Fruit fly (Drosophila melanogaster) whole organism, embryonic: ENCODE data around the gene CG31515.
A peak's percentile ranks its signal among the peaks of the same experiment; 100 is the strongest.

Experiments
- Bdp1 ChIP-seq: fragments of 200-800 bp; sonication (Bioruptor generic); optimal IDR thresholded peaks from 3 replicates; lab custom pipeline; 2016; ENCODE audit warnings: missing biosample characterization, missing genetic modification characterization
- CG10267 ChIP-seq: fragments of 200-800 bp; sonication (Bioruptor generic); optimal IDR thresholded peaks from 2 replicates; lab custom pipeline; 2018; ENCODE audit warnings: missing biosample characterization, mild to moderate bottlenecking, missing genetic modification characterization, moderate library complexity
- CG11456 ChIP-seq: fragments of 200-800 bp; sonication (Bioruptor generic); IDR thresholded peaks from 3 replicates; pipeline ENCODE4 v1.3.6; 2022; ENCODE audit warnings: missing biosample characterization, missing genetic modification characterization
- CG11723 ChIP-seq: fragments of 200-800 bp; sonication (Bioruptor generic); optimal IDR thresholded peaks from 2 replicates; lab custom pipeline; 2017; ENCODE audit warnings: missing biosample characterization, mild to moderate bottlenecking, missing genetic modification characterization
- CG12155 ChIP-seq: fragments of 200-800 bp; sonication (Bioruptor generic); optimal IDR thresholded peaks from 3 replicates; lab custom pipeline; 2016; ENCODE audit warnings: missing biosample characterization, missing genetic modification characterization
- CG12391 ChIP-seq: fragments of 200-800 bp; sonication (Bioruptor generic); optimal IDR thresholded peaks from 3 replicates; lab custom pipeline; 2018; ENCODE audit warnings: missing biosample characterization, mild to moderate bottlenecking, missing genetic modification characterization, moderate library complexity
- CG12744 ChIP-seq: fragments of 200-800 bp; sonication (Bioruptor generic); optimal IDR thresholded peaks from 2 replicates; lab custom pipeline; 2016; ENCODE audit warnings: missing biosample characterization, missing genetic modification characterization
- CG13296 ChIP-seq: fragments of 200-800 bp; sonication (Bioruptor generic); optimal IDR thresholded peaks from 3 replicates; lab custom pipeline; 2018; ENCODE audit warnings: missing biosample characterization, mild to moderate bottlenecking, missing genetic modification characterization
- CG13894 ChIP-seq: fragments of 200-800 bp; sonication (Bioruptor generic); optimal IDR thresholded peaks from 3 replicates; lab custom pipeline; 2018; ENCODE audit warnings: missing biosample characterization, mild to moderate bottlenecking, missing genetic modification characterization, moderate library complexity
- CG15601 ChIP-seq: fragments of 200-800 bp; sonication (Bioruptor generic); optimal IDR thresholded peaks from 3 replicates; lab custom pipeline; 2019; ENCODE audit warnings: missing biosample characterization, mild to moderate bottlenecking, missing genetic modification characterization, moderate library complexity
- CG1647 ChIP-seq: fragments of 200-800 bp; sonication (Bioruptor generic); optimal IDR thresholded peaks from 3 replicates; lab custom pipeline; 2016; ENCODE audit warnings: missing biosample characterization, missing genetic modification characterization
- CG16813 ChIP-seq: fragments of 200-800 bp; sonication (Bioruptor generic); IDR thresholded peaks from 3 replicates; pipeline ENCODE4 v1.3.6; 2022; ENCODE audit warnings: missing biosample characterization, missing genetic modification characterization; ENCODE audit not compliant: partially characterized antibody
- CG2116 ChIP-seq: fragments of 200-800 bp; sonication (Bioruptor generic); optimal IDR thresholded peaks from 3 replicates; lab custom pipeline; 2018; ENCODE audit warnings: missing biosample characterization, mild to moderate bottlenecking, missing genetic modification characterization
- CG3281 ChIP-seq: fragments of 200-800 bp; sonication (Bioruptor generic); optimal IDR thresholded peaks from 3 replicates; lab custom pipeline; 2017; ENCODE audit warnings: missing biosample characterization, mild to moderate bottlenecking, missing genetic modification characterization
- CG3407 ChIP-seq: fragments of 200-800 bp; sonication (Bioruptor generic); optimal IDR thresholded peaks from 2 replicates; lab custom pipeline; 2018; ENCODE audit warnings: missing biosample characterization, mild to moderate bottlenecking, missing genetic modification characterization
- CG3838 ChIP-seq: fragments of 200-800 bp; sonication (Bioruptor generic); optimal IDR thresholded peaks from 3 replicates; lab custom pipeline; 2016; ENCODE audit warnings: missing biosample characterization, missing genetic modification characterization
- CG43689 ChIP-seq: fragments of 200-800 bp; sonication (Bioruptor generic); IDR thresholded peaks from 2 replicates; pipeline ENCODE4 v1.3.6; 2022; ENCODE audit warnings: missing biosample characterization, missing genetic modification characterization
- CG4820 ChIP-seq: fragments of 200-800 bp; sonication (Bioruptor generic); optimal IDR thresholded peaks from 3 replicates; lab custom pipeline; 2016; ENCODE audit warnings: missing biosample characterization, missing genetic modification characterization
- CG8388 ChIP-seq: fragments of 200-800 bp; sonication (Bioruptor generic); optimal IDR thresholded peaks from 2 replicates; lab custom pipeline; 2019; ENCODE audit warnings: missing biosample characterization, mild to moderate bottlenecking, missing genetic modification characterization, moderate library complexity
- Chrac-16 ChIP-seq: fragments of 200-800 bp; sonication (Bioruptor generic); optimal IDR thresholded peaks from 3 replicates; lab custom pipeline; 2016; ENCODE audit warnings: missing biosample characterization, missing genetic modification characterization
- Doc3 ChIP-seq: fragments of 200-800 bp; sonication (Bioruptor generic); IDR thresholded peaks from 3 replicates; pipeline ENCODE4 v1.3.6; 2022; ENCODE audit warnings: missing biosample characterization, missing genetic modification characterization; ENCODE audit not compliant: partially characterized antibody
- Drgx ChIP-seq: fragments of 200-800 bp; sonication (Bioruptor generic); IDR thresholded peaks from 2 replicates; pipeline ENCODE4 v1.3.6; 2022; ENCODE audit warnings: missing biosample characterization, missing genetic modification characterization
- Eip74EF ChIP-seq, 2 experiments: fragments of 200-800 bp in 1 of 2; fragments of >200 bp in 1 of 2; sonication (Bioruptor generic) in 1 of 2; optimal IDR thresholded peaks; 2 replicates each; lab custom pipeline; 2017 to 2019; ENCODE audit warnings: missing biosample characterization in 2 of 2, missing genetic modification characterization in 2 of 2, mild to moderate bottlenecking in 1 of 2, moderate library complexity in 1 of 2
- Elba2 ChIP-seq: fragments of 200-800 bp; sonication (Bioruptor generic); optimal IDR thresholded peaks from 3 replicates; lab custom pipeline; 2016; ENCODE audit warnings: missing biosample characterization, missing genetic modification characterization
- HHEX ChIP-seq: fragments of 200-800 bp; sonication (Bioruptor generic); optimal IDR thresholded peaks from 3 replicates; lab custom pipeline; 2017; ENCODE audit warnings: missing biosample characterization, mild to moderate bottlenecking, missing genetic modification characterization, missing genetic modification reagents
- NC2β ChIP-seq: fragments of 200-800 bp; sonication (Bioruptor generic); optimal IDR thresholded peaks from 2 replicates; lab custom pipeline; 2016; ENCODE audit warnings: missing biosample characterization, missing genetic modification characterization
- Nf-YB ChIP-seq: fragments of 200-800 bp; sonication (Bioruptor generic); optimal IDR thresholded peaks from 3 replicates; lab custom pipeline; 2019; ENCODE audit warnings: missing biosample characterization, mild to moderate bottlenecking, missing genetic modification characterization, moderate library complexity
- Sox100B ChIP-seq: fragments of 200-800 bp; sonication (Bioruptor generic); optimal IDR thresholded peaks from 3 replicates; lab custom pipeline; 2018; ENCODE audit warnings: missing biosample characterization, mild to moderate bottlenecking, missing genetic modification characterization
- Xbp1 ChIP-seq: fragments of 200-800 bp; sonication (Bioruptor generic); optimal IDR thresholded peaks from 3 replicates; lab custom pipeline; 2016; ENCODE audit warnings: missing biosample characterization, mild to moderate bottlenecking, missing genetic modification characterization
- ash1 ChIP-seq: fragments of 200-800 bp; sonication (Bioruptor generic); optimal IDR thresholded peaks from 2 replicates; lab custom pipeline; 2018; ENCODE audit warnings: missing biosample characterization, mild to moderate bottlenecking, missing genetic modification characterization
- ato ChIP-seq: fragments of 200-800 bp; sonication (Bioruptor generic); IDR thresholded peaks from 2 replicates; pipeline ENCODE4 v1.3.6; 2022; ENCODE audit warnings: missing biosample characterization, missing genetic modification characterization; ENCODE audit not compliant: partially characterized antibody
- cas ChIP-seq: fragments of 200-800 bp; sonication (Bioruptor generic); IDR thresholded peaks from 2 replicates; pipeline ENCODE4 v1.3.6; 2022; ENCODE audit warnings: missing biosample characterization, missing genetic modification characterization
- crp ChIP-seq, 2 experiments: fragments of 200-800 bp; sonication (Bioruptor generic); optimal IDR thresholded peaks; 2 replicates in 1 of 2; 3 replicates in 1 of 2; lab custom pipeline; 2017; ENCODE audit warnings: missing biosample characterization in 2 of 2, missing genetic modification characterization in 2 of 2, mild to moderate bottlenecking in 1 of 2, moderate library complexity in 1 of 2
- dm ChIP-seq: fragments of 200-800 bp; sonication (Bioruptor generic); optimal IDR thresholded peaks from 3 replicates; lab custom pipeline; 2016; ENCODE audit warnings: missing biosample characterization, missing genetic modification characterization
- ems ChIP-seq: fragments of 200-800 bp; sonication (Bioruptor generic); optimal IDR thresholded peaks from 3 replicates; lab custom pipeline; 2016; ENCODE audit warnings: missing biosample characterization, missing genetic modification characterization
- ftz-f1 ChIP-seq: fragments of 200-800 bp; sonication (Bioruptor generic); optimal IDR thresholded peaks from 2 replicates; lab custom pipeline; 2016; ENCODE audit warnings: missing biosample characterization, missing genetic modification characterization
- grn ChIP-seq: fragments of 200-800 bp; sonication (Bioruptor generic); optimal IDR thresholded peaks from 3 replicates; lab custom pipeline; 2017; ENCODE audit warnings: missing biosample characterization, missing genetic modification characterization
- gsb ChIP-seq: fragments of 200-800 bp; sonication (Bioruptor generic); IDR thresholded peaks from 2 replicates; pipeline ENCODE4 v1.3.6; 2022; ENCODE audit warnings: missing biosample characterization, missing genetic modification characterization
- ham ChIP-seq: fragments of 200-800 bp; sonication (Bioruptor generic); IDR thresholded peaks from 2 replicates; pipeline ENCODE4 v1.3.6; 2022; ENCODE audit warnings: missing biosample characterization, missing genetic modification characterization
- jigr1 ChIP-seq: fragments of 200-800 bp; sonication (Bioruptor generic); IDR thresholded peaks from 3 replicates; pipeline ENCODE4 v1.3.6; 2022; ENCODE audit warnings: missing biosample characterization, missing genetic modification characterization
- lilli ChIP-seq: fragments of 200-800 bp; sonication (Bioruptor generic); optimal IDR thresholded peaks from 3 replicates; lab custom pipeline; 2016; ENCODE audit warnings: missing biosample characterization, missing genetic modification characterization
- lola ChIP-seq, 3 experiments: fragments of >200 bp in 2 of 3; fragments of 200-800 bp in 1 of 3; sonication (Bioruptor generic) in 1 of 3; optimal IDR thresholded peaks; 2 replicates each; lab custom pipeline; 2017 to 2019; ENCODE audit warnings: missing biosample characterization in 3 of 3, missing genetic modification characterization in 3 of 3, mild to moderate bottlenecking in 1 of 3, moderate library complexity in 1 of 3
- mirr ChIP-seq: fragments of 200-800 bp; sonication (Bioruptor generic); optimal IDR thresholded peaks from 3 replicates; lab custom pipeline; 2018; ENCODE audit warnings: missing biosample characterization, mild to moderate bottlenecking, missing genetic modification characterization
- nmo ChIP-seq: fragments of 200-800 bp; sonication (Bioruptor generic); optimal IDR thresholded peaks from 2 replicates; lab custom pipeline; 2018; ENCODE audit warnings: missing biosample characterization, mild to moderate bottlenecking, missing genetic modification characterization, moderate library complexity
- peb ChIP-seq: fragments of 200-800 bp; sonication (Bioruptor generic); IDR thresholded peaks from 2 replicates; pipeline ENCODE4 v1.3.6; 2022; ENCODE audit warnings: missing biosample characterization, missing genetic modification characterization
- prd ChIP-seq, 3 experiments: fragments of >200 bp in 2 of 3; fragments of 200-800 bp in 1 of 3; sonication (Bioruptor generic) in 1 of 3; optimal IDR thresholded peaks in 2 of 3; IDR thresholded peaks in 1 of 3; 2 replicates in 2 of 3; 3 replicates in 1 of 3; pipeline versions ENCODE4 v1.3.6 to Lab custom; 2017 to 2022; ENCODE audit warnings: missing biosample characterization in 1 of 3, missing genetic modification characterization in 1 of 3
- psq ChIP-seq: fragments of 200-800 bp; sonication (Bioruptor generic); optimal IDR thresholded peaks from 2 replicates; lab custom pipeline; 2017; ENCODE audit warnings: missing biosample characterization, missing genetic modification characterization
- shn ChIP-seq: fragments of 200-800 bp; sonication (Bioruptor generic); optimal IDR thresholded peaks from 3 replicates; lab custom pipeline; 2016; ENCODE audit warnings: missing biosample characterization, missing genetic modification characterization
- slou ChIP-seq: fragments of 200-800 bp; sonication (Bioruptor generic); optimal IDR thresholded peaks from 3 replicates; lab custom pipeline; 2016; ENCODE audit warnings: missing biosample characterization, missing genetic modification characterization

CG31515 gene

DNA sequence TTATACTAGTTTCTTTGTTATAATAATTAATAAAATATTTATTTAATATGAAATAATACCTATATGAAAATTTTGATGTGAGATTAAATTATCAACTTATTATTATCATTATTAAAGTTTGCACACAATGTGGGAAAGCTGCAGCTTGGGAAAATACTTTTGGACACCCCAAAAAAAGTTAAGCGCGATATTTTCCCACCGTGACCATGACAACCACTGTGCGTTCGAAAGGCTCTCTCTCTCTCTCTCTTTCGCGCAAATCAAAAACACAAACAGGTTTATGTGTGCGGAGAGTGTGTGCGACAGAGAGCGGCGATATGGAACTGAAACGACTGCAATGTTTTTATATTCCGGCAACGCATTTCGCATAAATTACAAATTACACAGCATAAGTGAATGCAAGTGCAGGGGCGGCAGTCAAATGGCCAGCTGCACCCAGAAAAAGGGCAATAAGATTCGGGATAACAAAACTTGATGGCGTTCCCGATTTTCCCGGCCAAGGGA is 41.8 kb downstream of the CG31515 start (continued):
- TF ChIP-seq CG15601 (tag; lab: Kevin White, UChicago) (peak; percentile 12), CG4820 (GFP tag; lab: Kevin White, UChicago) (peak; percentile 1), ems (GFP tag; lab: Kevin White, UChicago) (peak; percentile 11), Chrac-16 (GFP tag; lab: Kevin White, UChicago) (peak; percentile 40), dm (GFP tag; lab: Kevin White, UChicago) (no peak), Elba2 (GFP tag; lab: Kevin White, UChicago) (no peak), NC2β (GFP tag; lab: Kevin White, UChicago) (no peak), ham (GFP tag; lab: Robert Waterston, UW) (no peak), CG13894 (tag; lab: Kevin White, UChicago) (no peak), CG13296 (no peak), CG2116 (no peak), CG8388 (GFP tag; lab: Kevin White, UChicago) (peak; percentile 51), lola (GFP tag; optimal IDR thresholded peaks at IDR 0.05; lab: Kevin White, UChicago) (peak in 1 of 3 experiments; percentile 67), lilli (GFP tag; lab: Kevin White, UChicago) (peak; percentile 10), HHEX (GFP tag; lab: Kevin White, UChicago) (peak; percentile 15), CG11723 (GFP tag; lab: Kevin White, UChicago) (no peak), Sox100B (GFP tag; lab: Kevin White, UChicago) (peak; percentile 62), mirr (no peak), jigr1 (GFP tag; lab: Robert Waterston, UW) (no peak), slou (GFP tag; lab: Kevin White, UChicago) (no peak), shn (GFP tag; lab: Kevin White, UChicago) (no peak), psq (GFP tag; lab: Kevin White, UChicago) (no peak), ash1 (GFP tag; lab: Kevin White, UChicago) (no peak), CG3407 (no peak), ato (GFP tag; lab: Robert Waterston, UW) (no peak), CG1647 (GFP tag; lab: Kevin White, UChicago) (no peak), Bdp1 (GFP tag; lab: Kevin White, UChicago) (no peak), CG12155 (GFP tag; lab: Kevin White, UChicago) (no peak), Xbp1 (GFP tag; lab: Kevin White, UChicago) (peak; percentile 44), CG12391 (tag; lab: Kevin White, UChicago) (peak; percentile 42), Eip74EF (GFP tag; optimal IDR thresholded peaks at IDR 0.05; lab: Kevin White, UChicago) (peak in 1 of 2 experiments; percentile 25), CG12744 (GFP tag; lab: Kevin White, UChicago) (no peak), prd (optimal IDR thresholded peaks at IDR 0.05; lab: Kevin White, UChicago) (no peak), prd (GFP tag; IDR thresholded peaks at IDR 0.05; lab: Robert Waterston, UW) (peak; percentile 65; the same call in 2 of the 3 replicates), Drgx (GFP tag; lab: Robert Waterston, UW) (peak; percentile 61), CG3281 (peak; percentile 82), CG10267 (tag; lab: Kevin White, UChicago) (peak; percentile 51), crp (GFP tag; optimal IDR thresholded peaks at IDR 0.05; lab: Kevin White, UChicago) (no peak), CG16813 (GFP tag; lab: Robert Waterston, UW) (no peak), cas (GFP tag; lab: Robert Waterston, UW) (no peak), ftz-f1 (no peak), CG11456 (GFP tag; lab: Robert Waterston, UW) (peak; percentile 64; the same call in 2 of the 3 replicates), peb (no peak), Doc3 (GFP tag; lab: Robert Waterston, UW) (no peak), nmo (GFP tag; lab: Kevin White, UChicago) (peak; percentile 49), grn (GFP tag; lab: Kevin White, UChicago) (no peak), CG3838 (no peak), CG43689 (no peak), gsb (GFP tag; lab: Robert Waterston, UW) (no peak), Nf-YB (GFP tag; lab: Kevin White, UChicago) (peak; percentile 0)
